Fruit fly (Drosophila melanogaster): Measurements from ENCODE around the gene Fip1.

Fip1 gene

DNA sequence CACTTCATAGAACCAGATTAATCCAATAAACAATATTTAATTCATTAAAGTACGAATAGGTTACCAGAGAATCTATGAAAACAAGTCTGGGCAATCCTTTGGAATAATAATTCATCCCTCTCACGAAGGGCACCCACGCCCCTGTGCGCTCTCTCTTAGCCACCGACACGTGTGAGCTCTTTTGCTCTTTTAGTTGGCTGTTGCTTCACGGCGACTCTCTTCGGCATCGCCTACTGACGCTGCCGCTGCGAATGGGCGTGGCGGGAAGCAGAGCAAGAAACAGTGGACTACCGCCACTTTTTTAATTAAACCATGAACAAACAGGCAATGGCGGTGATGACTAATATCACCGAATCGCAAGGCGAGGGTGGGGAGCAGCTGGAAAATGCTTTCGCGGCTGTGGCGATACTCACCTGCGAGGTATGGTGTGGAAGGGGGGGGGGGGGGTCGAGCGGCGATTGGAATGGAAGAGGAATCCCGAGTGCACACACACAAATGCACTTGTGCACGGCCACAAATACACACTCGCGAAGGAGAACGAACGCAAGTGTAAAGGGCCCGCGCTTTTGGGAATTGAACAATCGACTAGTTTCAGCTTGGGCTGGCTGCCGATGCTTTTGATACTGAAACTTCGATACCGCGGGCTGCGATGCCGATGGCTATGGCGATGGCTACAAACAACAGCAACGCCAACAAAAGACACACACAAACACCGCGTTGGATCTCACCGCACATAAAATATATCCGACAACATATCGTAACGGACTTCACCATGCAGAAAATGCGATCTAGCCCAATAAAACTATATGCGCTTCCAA lies 6.4 kb upstream of the Fip1 start (continued):
- peak; percentile 88 for TF ChIP-seq Ptx1 (GFP tag; IDR thresholded peaks at IDR 0.05)
- TF ChIP-seq dmrt99B (tag; optimal IDR thresholded peaks at IDR 0.05), result peak; percentile 87
- TF ChIP-seq Xrp1 (GFP tag; IDR thresholded peaks at IDR 0.05), result peak; percentile 91
- TF ChIP-seq CG33557 (GFP tag; optimal IDR thresholded peaks at IDR 0.05), result no peak
- TF ChIP-seq CG4424 (GFP tag; optimal IDR thresholded peaks at IDR 0.05), result peak; percentile 90
- peak; percentile 87 for TF ChIP-seq row (GFP tag; IDR thresholded peaks at IDR 0.05)
- TF ChIP-seq ac (GFP tag; optimal IDR thresholded peaks at IDR 0.05), result peak; percentile 13
- peak; percentile 91 for TF ChIP-seq mam (GFP tag; optimal IDR thresholded peaks at IDR 0.05)
- TF ChIP-seq CG4328 (GFP tag; optimal IDR thresholded peaks at IDR 0.05), result peak; percentile 48
- TF ChIP-seq shn (GFP tag; optimal IDR thresholded peaks at IDR 0.05), result peak; percentile 71
- TF ChIP-seq CG3065 (GFP tag; optimal IDR thresholded peaks at IDR 0.05), result peak; percentile 99
- TF ChIP-seq CG6854 (GFP tag; optimal IDR thresholded peaks at IDR 0.05), result peak; percentile 79
- peak; percentile 47 for TF ChIP-seq Usf (GFP tag; optimal IDR thresholded peaks at IDR 0.05)
- peak; percentile 82 for TF ChIP-seq CG10209 (GFP tag; optimal IDR thresholded peaks at IDR 0.05)
- TF ChIP-seq CG34422 (GFP tag; IDR thresholded peaks at IDR 0.05), result peak; percentile 89
- TF ChIP-seq CG10979 (tag; optimal IDR thresholded peaks at IDR 0.05), result peak; percentile 78
- TF ChIP-seq dm (GFP tag; optimal IDR thresholded peaks at IDR 0.05), result peak; percentile 76
- no peak for TF ChIP-seq CG1832 (GFP tag; optimal IDR thresholded peaks at IDR 0.05)
- TF ChIP-seq CG17612 (GFP tag; IDR thresholded peaks at IDR 0.05), result peak; percentile 75
- TF ChIP-seq zen (tag; optimal IDR thresholded peaks at IDR 0.05), result peak; percentile 37
- TF ChIP-seq CG42726 (GFP tag; IDR thresholded peaks at IDR 0.05; ENCODE audit: partially characterized antibody), result no peak
- TF ChIP-seq CG6765 (GFP tag; optimal IDR thresholded peaks at IDR 0.05), result peak; percentile 81
- TF ChIP-seq CG9876 (GFP tag; optimal IDR thresholded peaks at IDR 0.05), result peak; percentile 63
- TF ChIP-seq dmrt11E (tag; optimal IDR thresholded peaks at IDR 0.05), result peak; percentile 61
- TF ChIP-seq crol (GFP tag; IDR thresholded peaks at IDR 0.05), result peak; percentile 97
- TF ChIP-seq Ets65A (GFP tag), result peak; percentile 98
- TF ChIP-seq phol (tag; optimal IDR thresholded peaks at IDR 0.05), result peak; percentile 73
- peak; percentile 84 for TF ChIP-seq CG4854 (GFP tag; optimal IDR thresholded peaks at IDR 0.05)
- peak; percentile 76 for TF ChIP-seq CG32772 (GFP tag; IDR thresholded peaks at IDR 0.05)
- TF ChIP-seq gfzf (GFP tag; optimal IDR thresholded peaks at IDR 0.05), result peak; percentile 2
- peak; percentile 80 for TF ChIP-seq Taf1 (GFP tag; IDR thresholded peaks at IDR 0.05)
- peak; percentile 82 for TF ChIP-seq tio (GFP tag; optimal IDR thresholded peaks at IDR 0.05)
- TF ChIP-seq Dp (GFP tag; optimal IDR thresholded peaks at IDR 0.05), result no peak
- 0 out of 2 replicates have a peak, but pooled peaks have one; percentile 5 for TF ChIP-seq Dref (GFP tag; IDR thresholded peaks at IDR 0.05)
- peak; percentile 82 for TF ChIP-seq odd (GFP tag; optimal IDR thresholded peaks at IDR 0.05)
- TF ChIP-seq tna (GFP tag; IDR thresholded peaks at IDR 0.05; ENCODE audit: partially characterized antibody), result peak; percentile 50
- peak; percentile 80 for TF ChIP-seq tx (GFP tag; optimal IDR thresholded peaks at IDR 0.05)
- TF ChIP-seq inv (GFP tag; IDR thresholded peaks at IDR 0.05; ENCODE audit: partially characterized antibody), result 0 out of 2 replicates have a peak, but pooled peaks have one; percentile 17
- peak; percentile 4; the same call in 1 of the 2 replicates for TF ChIP-seq Ravus (GFP tag; IDR thresholded peaks at IDR 0.05)
- peak; percentile 86 for TF ChIP-seq Dip3 (GFP tag; optimal IDR thresholded peaks at IDR 0.05)
- peak; percentile 85 for TF ChIP-seq Antp (GFP tag; optimal IDR thresholded peaks at IDR 0.05)
- peak; percentile 75 for TF ChIP-seq Sox100B (GFP tag; optimal IDR thresholded peaks at IDR 0.05)
- peak; percentile 56 for TF ChIP-seq CG7928 (GFP tag; optimal IDR thresholded peaks at IDR 0.05)
- peak; percentile 90 for TF ChIP-seq zfh1 (GFP tag; IDR thresholded peaks at IDR 0.05)
- TF ChIP-seq Sry-β (GFP tag; optimal IDR thresholded peaks at IDR 0.05), result no peak
- no peak for TF ChIP-seq CG15479 (GFP tag; optimal IDR thresholded peaks at IDR 0.05)
- TF ChIP-seq fd96Cb (tag; optimal IDR thresholded peaks at IDR 0.05), result peak; percentile 76
- TF ChIP-seq CG11085 (GFP tag; IDR thresholded peaks at IDR 0.05), result peak; percentile 77
- TF ChIP-seq CG11247 (GFP tag; IDR thresholded peaks at IDR 0.05), result peak; percentile 86
